Fruit fly (Drosophila melanogaster) whole organism, pupa: ENCODE data around the gene CG13039.

Experiments used
- CG10348 ChIP-seq: fragments of 200-800 bp; sonication (Bioruptor generic); IDR thresholded peaks from 2 replicates; pipeline ENCODE4 v1.3.6; 2022; ENCODE audit warnings: missing biosample characterization, missing genetic modification characterization
- CG13204 ChIP-seq: fragments of 200-800 bp; sonication (Bioruptor generic); optimal IDR thresholded peaks from 2 replicates; lab custom pipeline; 2018; ENCODE audit warnings: missing biosample characterization, mild to moderate bottlenecking, missing genetic modification characterization, moderate library complexity
- CG14655 ChIP-seq: fragments of 200-800 bp; sonication (Bioruptor generic); optimal IDR thresholded peaks from 3 replicates; lab custom pipeline; 2017; ENCODE audit warnings: mild to moderate bottlenecking, missing biosample characterization, missing genetic modification reagents, missing genetic modification characterization
- CG15710 ChIP-seq: fragments of 200-800 bp; sonication (Bioruptor generic); optimal IDR thresholded peaks from 2 replicates; lab custom pipeline; 2018; ENCODE audit warnings: missing biosample characterization, mild to moderate bottlenecking, missing genetic modification characterization, moderate library complexity
- CG17806 ChIP-seq: fragments of 200-800 bp; sonication (Bioruptor generic); optimal IDR thresholded peaks from 2 replicates; lab custom pipeline; 2018; ENCODE audit warnings: missing biosample characterization, mild to moderate bottlenecking, missing genetic modification characterization, moderate library complexity
- CG32121 ChIP-seq: fragments of 200-800 bp; sonication (Bioruptor generic); IDR thresholded peaks from 2 replicates; pipeline ENCODE4 v1.3.6; 2022; ENCODE audit warnings: missing biosample characterization, missing genetic modification characterization
- CG34367 ChIP-seq: fragments of 200-800 bp; sonication (Bioruptor generic); optimal IDR thresholded peaks from 2 replicates; lab custom pipeline; 2018; ENCODE audit warnings: missing biosample characterization, mild to moderate bottlenecking, missing genetic modification characterization
- CG4496 ChIP-seq: fragments of 200-800 bp; sonication (Bioruptor generic); IDR thresholded peaks from 3 replicates; pipeline ENCODE4 v1.3.6; 2022; ENCODE audit warnings: missing biosample characterization, missing genetic modification characterization
- CG8159 ChIP-seq: fragments of 200-800 bp; sonication (Bioruptor generic); optimal IDR thresholded peaks from 3 replicates; lab custom pipeline; 2018; ENCODE audit warnings: missing biosample characterization, mild to moderate bottlenecking, missing genetic modification characterization, moderate library complexity
- CG8301 ChIP-seq: fragments of 200-800 bp; sonication (Bioruptor generic); optimal IDR thresholded peaks from 2 replicates; lab custom pipeline; 2018; ENCODE audit warnings: missing biosample characterization, mild to moderate bottlenecking, missing genetic modification characterization
- CG9948 ChIP-seq: fragments of 200-800 bp; sonication (Bioruptor generic); optimal IDR thresholded peaks from 2 replicates; lab custom pipeline; 2018; ENCODE audit warnings: missing biosample characterization, mild to moderate bottlenecking, missing genetic modification characterization, moderate library complexity
- D1 ChIP-seq: fragments of 200-800 bp; sonication (Bioruptor generic); optimal IDR thresholded peaks from 2 replicates; lab custom pipeline; 2018; ENCODE audit warnings: missing biosample characterization, mild to moderate bottlenecking, missing genetic modification characterization, moderate library complexity
- EcR ChIP-seq: fragments of 200-800 bp; sonication (Bioruptor generic); optimal IDR thresholded peaks from 3 replicates; lab custom pipeline; 2019; ENCODE audit warnings: missing biosample characterization, missing genetic modification characterization, mild to moderate bottlenecking, moderate library complexity, missing genetic modification reagents
- Ets98B ChIP-seq: fragments of 200-800 bp; sonication (Bioruptor generic); IDR thresholded peaks from 2 replicates; pipeline ENCODE4 v1.3.6; 2022; ENCODE audit warnings: missing biosample characterization, missing genetic modification characterization
- Pif1A ChIP-seq: fragments of 200-800 bp; sonication (Bioruptor generic); optimal IDR thresholded peaks from 3 replicates; lab custom pipeline; 2016; ENCODE audit warnings: missing biosample characterization, missing genetic modification characterization
- Pif1B ChIP-seq: fragments of 200-800 bp; sonication (Bioruptor generic); optimal IDR thresholded peaks from 3 replicates; lab custom pipeline; 2016; ENCODE audit warnings: missing biosample characterization, missing genetic modification characterization
- Snoo ChIP-seq: fragments of 200-800 bp; sonication (Bioruptor generic); optimal IDR thresholded peaks from 3 replicates; lab custom pipeline; 2017; ENCODE audit warnings: missing biosample characterization, mild to moderate bottlenecking, missing genetic modification characterization, inconsistent platforms
- fd96Ca ChIP-seq: fragments of 200-800 bp; sonication (Bioruptor generic); IDR thresholded peaks from 3 replicates; pipeline ENCODE4 v1.3.6; 2022; ENCODE audit warnings: missing biosample characterization, missing genetic modification characterization
- gl ChIP-seq: fragments of 200-800 bp; sonication (Bioruptor generic); optimal IDR thresholded peaks from 2 replicates; lab custom pipeline; 2018; ENCODE audit warnings: missing biosample characterization, mild to moderate bottlenecking, missing genetic modification characterization
- rn ChIP-seq: fragments of 200-800 bp; sonication (Bioruptor generic); IDR thresholded peaks from 2 replicates; pipeline ENCODE4 v1.3.6; 2022; ENCODE audit warnings: missing biosample characterization, missing genetic modification characterization

The CG13039 gene

dm6 chr3L:16305820-16306650 lies 20.5 kb downstream of the CG13039 start, which contains the start of the genes CG13043 and CG13063:
Gene CG13043, minus strand, starts transcription at chr3L:16305870.
Gene CG13063, plus strand, starts transcription at chr3L:16306600.
- TF ChIP-seq Snoo (no peak), CG14655 (no peak), CG17806 (tag; lab: Kevin White, UChicago) (no peak), D1 (no peak), rn (GFP tag; lab: Robert Waterston, UW) (no peak), Ets98B (GFP tag; lab: Robert Waterston, UW) (no peak), Pif1B (GFP tag; lab: Kevin White, UChicago) (no peak)

- TF ChIP-seq Snoo (no peak), CG9948 (tag; lab: Kevin White, UChicago) (no peak), CG13204 (GFP tag; lab: Kevin White, UChicago) (no peak), CG8301 (tag; lab: Kevin White, UChicago) (no peak), CG15710 (tag; lab: Kevin White, UChicago) (no peak), Pif1B (GFP tag; lab: Kevin White, UChicago) (no peak), gl (tag; lab: Kevin White, UChicago) (no peak), CG4496 (GFP tag; lab: Robert Waterston, UW) (no peak), Ets98B (GFP tag; lab: Robert Waterston, UW) (no peak), CG10348 (GFP tag; lab: Robert Waterston, UW) (no peak), CG8159 (tag; lab: Kevin White, UChicago) (no peak), D1 (no peak), EcR (GFP tag; lab: Kevin White, UChicago) (no peak)
- TF ChIP-seq, all 21 proteins: peak for 0
Observed at dm6 chr3L:16303982-16304381, 22.6 kb downstream of the CG13039 start, which contains the start of gene CG43249. Gene CG43249, plus strand, starts transcription at chr3L:16304282.

- TF ChIP-seq gl (tag; lab: Kevin White, UChicago) (no peak), Pif1A (GFP tag; lab: Kevin White, UChicago) (no peak), D1 (no peak), fd96Ca (no peak), EcR (GFP tag; lab: Kevin White, UChicago) (no peak), CG8301 (tag; lab: Kevin White, UChicago) (no peak), Ets98B (GFP tag; lab: Robert Waterston, UW) (no peak), CG4496 (GFP tag; lab: Robert Waterston, UW) (no peak), CG10348 (GFP tag; lab: Robert Waterston, UW) (no peak), CG34367 (tag; lab: Kevin White, UChicago) (no peak), CG13204 (GFP tag; lab: Kevin White, UChicago) (no peak)
Observed at dm6 chr3L:16303078-16303477, 23.5 kb downstream of the CG13039 start, which contains the start of gene CG13044. Gene CG13044, minus strand, starts transcription at chr3L:16303178.

- TF ChIP-seq CG14655: no peak
- no peak for TF ChIP-seq CG15710 (tag; lab: Kevin White, UChicago)
- TF ChIP-seq CG34367 (tag; lab: Kevin White, UChicago): no peak
- no peak for TF ChIP-seq Ets98B (GFP tag; lab: Robert Waterston, UW)
- TF ChIP-seq CG8159 (tag; lab: Kevin White, UChicago): no peak
- TF ChIP-seq CG17806 (tag; lab: Kevin White, UChicago): no peak
- TF ChIP-seq CG10348 (GFP tag; lab: Robert Waterston, UW): no peak
- no peak for TF ChIP-seq CG4496 (GFP tag; lab: Robert Waterston, UW)
- TF ChIP-seq CG13204 (GFP tag; lab: Kevin White, UChicago): no peak
Observed at dm6 chr3L:16301153-16301552, 25.4 kb downstream of the CG13039 start, which contains the start of gene CG4982. Gene CG4982, plus strand, starts transcription at chr3L:16301453.

dm6 chr3L:16295447-16295846 lies 31.1 kb downstream of the CG13039 start, which contains the start of gene CG4962:
Gene CG4962, minus strand, starts transcription at chr3L:16295547.
- TF ChIP-seq CG34367 (tag; lab: Kevin White, UChicago) (no peak), CG15710 (tag; lab: Kevin White, UChicago) (no peak), CG9948 (tag; lab: Kevin White, UChicago) (no peak), Snoo (no peak), CG10348 (GFP tag; lab: Robert Waterston, UW) (no peak), CG8159 (tag; lab: Kevin White, UChicago) (no peak), Pif1A (GFP tag; lab: Kevin White, UChicago) (no peak)

- peak; percentile 13; the same call in 1 of the 3 replicates for TF ChIP-seq CG4496 (GFP tag; lab: Robert Waterston, UW)
- TF ChIP-seq CG34367 (tag; lab: Kevin White, UChicago): no peak
- peak; percentile 19; the same call in 1 of the 3 replicates for TF ChIP-seq fd96Ca
- TF ChIP-seq CG8159 (tag; lab: Kevin White, UChicago): no peak
- TF ChIP-seq Ets98B (GFP tag; lab: Robert Waterston, UW): peak; percentile 48
- TF ChIP-seq, all 21 proteins: peak for 3
Observed at dm6 chr3L:16291678-16292077, 34.9 kb downstream of the CG13039 start.

- TF ChIP-seq CG13204 (GFP tag; lab: Kevin White, UChicago) (no peak), CG17806 (tag; lab: Kevin White, UChicago) (no peak), CG32121 (GFP tag; lab: Robert Waterston, UW) (no peak), Pif1B (GFP tag; lab: Kevin White, UChicago) (no peak), CG4496 (GFP tag; lab: Robert Waterston, UW) (no peak), EcR (GFP tag; lab: Kevin White, UChicago) (no peak)
Observed at dm6 chr3L:16290850-16291249, 35.7 kb downstream of the CG13039 start, which contains the start of gene CG13045. Gene CG13045, minus strand, starts transcription at chr3L:16290950.
